Worm (Caenorhabditis elegans) whole organism, late embryonic: Measurements from ENCODE around the gene ufm-1.
A peak's percentile ranks its signal among the peaks of the same experiment; 100 is the strongest.

Experiments
- C08G9.2 ChIP-seq: sonication (generic microtip); optimal IDR thresholded peaks from 2 replicates; lab custom pipeline; 2016; ENCODE audit warnings: mild to moderate bottlenecking, missing genetic modification characterization, moderate library complexity, missing compliant biosample characterization
- C38D4.7 ChIP-seq: fragments of 200-800 bp; sonication (Bioruptor generic); optimal IDR thresholded peaks from 2 replicates; lab custom pipeline; 2018; ENCODE audit warnings: mild to moderate bottlenecking, missing genetic modification characterization, moderate library complexity, missing compliant biosample characterization
- Y22D7AL.16 ChIP-seq: sonication (generic microtip); optimal IDR thresholded peaks from 2 replicates; lab custom pipeline; 2016; ENCODE audit warnings: missing genetic modification characterization, missing compliant biosample characterization
- ahr-1 ChIP-seq: sonication (generic microtip); optimal IDR thresholded peaks from 2 replicates; lab custom pipeline; 2016; ENCODE audit warnings: missing genetic modification characterization, missing compliant biosample characterization
- ama-1 ChIP-seq: fragments of 150-350 bp; optimal IDR thresholded peaks from 2 replicates; lab custom pipeline; 2014
- ceh-22 ChIP-seq: sonication (generic microtip); optimal IDR thresholded peaks from 2 replicates; lab custom pipeline; 2017; ENCODE audit warnings: missing biosample characterization, missing genetic modification characterization
- ceh-24 ChIP-seq: sonication (generic microtip); optimal IDR thresholded peaks from 2 replicates; lab custom pipeline; 2016; ENCODE audit warnings: mild to moderate bottlenecking, missing genetic modification characterization, missing compliant biosample characterization
- ceh-31 ChIP-seq: sonication (generic microtip); optimal IDR thresholded peaks from 2 replicates; lab custom pipeline; 2016; ENCODE audit warnings: missing genetic modification characterization, missing compliant biosample characterization
- ceh-34 ChIP-seq: sonication (generic microtip); optimal IDR thresholded peaks from 2 replicates; lab custom pipeline; 2016; ENCODE audit warnings: mild to moderate bottlenecking, missing genetic modification characterization, missing compliant biosample characterization
- dve-1 ChIP-seq: sonication (generic microtip); optimal IDR thresholded peaks from 2 replicates; lab custom pipeline; 2017; ENCODE audit warnings: antibody characterized with exemption, mild to moderate bottlenecking, missing genetic modification characterization, missing compliant biosample characterization
- fax-1 ChIP-seq: sonication (generic microtip); optimal IDR thresholded peaks from 2 replicates; lab custom pipeline; 2016; ENCODE audit warnings: missing genotype, missing genetic modification characterization, missing compliant biosample characterization
- fkh-6 ChIP-seq: sonication (generic microtip); optimal IDR thresholded peaks from 2 replicates; lab custom pipeline; 2016; ENCODE audit warnings: missing genetic modification characterization, missing compliant biosample characterization
- gmeb-2 ChIP-seq: sonication (generic microtip); optimal IDR thresholded peaks from 2 replicates; lab custom pipeline; 2016; ENCODE audit warnings: missing genetic modification characterization, inconsistent platforms, missing compliant biosample characterization
- hlh-13 ChIP-seq: fragments of 200-800 bp; sonication (Bioruptor generic); optimal IDR thresholded peaks from 2 replicates; lab custom pipeline; 2018; ENCODE audit warnings: mild to moderate bottlenecking, missing genetic modification characterization, missing compliant biosample characterization
- hlh-15 ChIP-seq: sonication (generic microtip); optimal IDR thresholded peaks from 2 replicates; lab custom pipeline; 2016; ENCODE audit warnings: missing genetic modification characterization, missing compliant biosample characterization
- madf-2 ChIP-seq: sonication (generic microtip); optimal IDR thresholded peaks from 2 replicates; lab custom pipeline; 2017; ENCODE audit warnings: missing genetic modification characterization, missing compliant biosample characterization
- nfya-1 ChIP-seq: sonication (generic microtip); optimal IDR thresholded peaks from 2 replicates; lab custom pipeline; 2017; ENCODE audit warnings: missing genetic modification characterization, mild to moderate bottlenecking, missing compliant biosample characterization, antibody characterized with exemption, moderate library complexity
- nhr-232 ChIP-seq: sonication (generic microtip); optimal IDR thresholded peaks from 2 replicates; lab custom pipeline; 2016; ENCODE audit warnings: missing genetic modification characterization, missing compliant biosample characterization
- npax-4 ChIP-seq: sonication (generic microtip); optimal IDR thresholded peaks from 2 replicates; lab custom pipeline; 2016; ENCODE audit warnings: missing genetic modification characterization, missing compliant biosample characterization
- odd-2 ChIP-seq: sonication (generic microtip); optimal IDR thresholded peaks from 2 replicates; lab custom pipeline; 2017; ENCODE audit warnings: antibody characterized with exemption, mild to moderate bottlenecking, missing genetic modification characterization, missing compliant biosample characterization
- pax-1 ChIP-seq: fragments of 150-350 bp; optimal IDR thresholded peaks from 2 replicates; lab custom pipeline; 2014; ENCODE audit warnings: missing biosample characterization, missing genetic modification characterization
- pha-4 ChIP-seq: fragments of 150-350 bp; optimal IDR thresholded peaks from 2 replicates; lab custom pipeline; 2018; ENCODE audit warnings: missing biosample characterization, missing genetic modification reagents, missing genetic modification characterization
- rnt-1 ChIP-seq: sonication (generic microtip); optimal IDR thresholded peaks from 2 replicates; lab custom pipeline; 2016; ENCODE audit warnings: missing genetic modification characterization, missing compliant biosample characterization
- unc-55 ChIP-seq: sonication (generic microtip); optimal IDR thresholded peaks from 2 replicates; lab custom pipeline; 2017; ENCODE audit warnings: missing biosample characterization, missing genetic modification reagents, missing genetic modification characterization
- zip-5 ChIP-seq: sonication (generic microtip); optimal IDR thresholded peaks from 2 replicates; lab custom pipeline; 2016; ENCODE audit warnings: missing genetic modification characterization, missing compliant biosample characterization

Gene ufm-1

DNA sequence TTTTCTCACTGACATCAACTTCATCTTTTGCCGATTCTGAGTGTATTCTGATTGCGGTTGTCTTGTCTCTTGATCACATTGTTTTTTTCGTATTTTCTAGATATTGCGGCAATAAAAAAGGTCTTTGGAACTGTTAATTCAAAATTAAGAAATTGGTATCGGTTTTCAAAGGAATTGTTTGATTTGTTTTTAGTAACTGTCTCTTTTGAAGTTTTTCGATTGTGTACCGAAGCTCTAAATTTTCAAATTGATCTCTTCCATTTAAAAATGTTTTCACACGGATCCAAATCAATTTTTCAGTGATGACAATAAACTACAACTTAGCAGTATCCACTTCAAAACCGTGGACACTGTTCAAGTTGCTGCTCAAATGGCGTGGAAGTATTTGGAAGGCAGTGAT, 42.0 kb downstream of the ufm-1 start, which contains the start of gene best-24:
TSS of gene best-24 (plus strand) at position 301 of the 400 bp plus-strand sequence.
- TF ChIP-seq nhr-232 (tag; lab: Kevin White, UChicago) = no peak
- TF ChIP-seq ceh-24 (tag; lab: Kevin White, UChicago) = no peak
- TF ChIP-seq fax-1 (tag; lab: Kevin White, UChicago) = no peak
- no peak for TF ChIP-seq ceh-34 (tag; lab: Kevin White, UChicago)
- TF ChIP-seq unc-55 (GFP tag; lab: Kevin White, UChicago) = no peak
- TF ChIP-seq npax-4 (tag; lab: Kevin White, UChicago) = no peak
- no peak for TF ChIP-seq nfya-1 (tag; lab: Kevin White, UChicago)
- TF ChIP-seq odd-2 = no peak
- no peak for TF ChIP-seq hlh-13 (GFP tag; lab: Kevin White, UChicago)
- no peak for TF ChIP-seq gmeb-2 (tag; lab: Kevin White, UChicago)
- TF ChIP-seq ceh-22 = no peak
- TF ChIP-seq ama-1 (lab: Kevin White, UChicago) = no peak
- no peak for TF ChIP-seq ceh-31 (tag; lab: Kevin White, UChicago)
- TF ChIP-seq hlh-15 = no peak
- no peak for TF ChIP-seq Y22D7AL.16 (tag; lab: Kevin White, UChicago)
- TF ChIP-seq zip-5 = no peak

DNA sequence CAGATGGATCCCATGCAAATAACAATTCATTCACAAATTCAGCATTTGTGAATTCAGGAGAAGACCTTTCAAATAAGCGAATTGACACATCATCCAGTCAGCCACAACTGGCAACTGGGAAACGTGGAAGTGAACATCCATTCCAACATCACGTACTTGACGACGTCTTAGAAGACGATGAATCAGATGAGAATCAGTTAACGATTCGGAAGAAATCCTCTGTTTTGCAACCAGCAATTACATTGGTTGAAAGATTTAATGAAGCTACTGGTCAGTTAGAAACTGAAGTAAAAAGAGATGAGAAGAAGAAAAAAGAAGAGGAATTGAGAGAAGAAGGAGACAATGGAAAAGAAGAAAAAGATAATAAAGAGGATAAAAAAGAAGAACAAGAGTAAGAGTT, 44.6 kb downstream of the ufm-1 start:
- TF ChIP-seq C38D4.7 (GFP tag; lab: Kevin White, UChicago) (no peak), zip-5 (no peak), odd-2 (no peak), pha-4 (tag; lab: Kevin White, UChicago) (no peak), dve-1 (tag; lab: Kevin White, UChicago) (no peak), madf-2 (no peak), C08G9.2 (tag; lab: Kevin White, UChicago) (no peak), fax-1 (tag; lab: Kevin White, UChicago) (no peak), hlh-15 (no peak), rnt-1 (no peak), pax-1 (tag; lab: Kevin White, UChicago) (no peak), ahr-1 (no peak), npax-4 (tag; lab: Kevin White, UChicago) (no peak)

DNA sequence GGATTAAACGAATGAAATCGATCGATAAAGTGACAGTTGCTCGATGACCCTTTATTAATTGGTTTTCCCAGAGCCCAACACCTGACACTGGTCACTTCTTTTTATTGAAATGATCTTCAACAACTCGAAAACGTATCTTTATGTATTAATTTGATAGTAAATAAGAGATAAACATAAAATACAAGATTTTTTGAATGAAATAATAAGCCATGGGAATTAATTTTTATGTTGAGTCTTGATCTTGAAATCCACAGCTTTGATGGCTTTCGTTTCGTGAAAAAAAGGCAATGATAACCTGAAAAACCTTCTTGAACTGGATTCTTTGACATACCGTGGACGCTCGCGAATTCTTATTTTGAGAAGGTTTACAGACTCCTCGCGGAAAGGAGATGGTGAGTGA, 48.7 kb downstream of the ufm-1 start, which contains the start of gene pcp-5:
TSS of gene pcp-5 (minus strand) at position 101 of the 400 bp plus-strand sequence.
- TF ChIP-seq fkh-6 (tag; lab: Kevin White, UChicago) = no peak
- peak; percentile 6 for TF ChIP-seq unc-55 (GFP tag; lab: Kevin White, UChicago)
